Worm (Caenorhabditis elegans) whole organism, L4 larva: ENCODE data around the gene F21D5.5.

Source experiments
- F44E2.7 ChIP-seq: fragments of 200-800 bp; sonication (Bioruptor generic); IDR thresholded peaks from 2 replicates; pipeline ENCODE4 v2.1.2; 2022; ENCODE audit warnings: missing genetic modification characterization, missing compliant biosample characterization
- T26A8.4 ChIP-seq: fragments of 200-800 bp; sonication (Bioruptor generic); IDR thresholded peaks from 2 replicates; pipeline ENCODE4 v1.3.6; 2022; ENCODE audit warnings: missing genetic modification characterization, missing compliant biosample characterization
- Y105C5A.15 ChIP-seq: fragments of 200-800 bp; sonication (Bioruptor generic); IDR thresholded peaks from 2 replicates; pipeline ENCODE4 v1.3.6; 2022; ENCODE audit warnings: missing genetic modification characterization, missing compliant biosample characterization
- Y5F2A.4 ChIP-seq: fragments of 200-800 bp; sonication (Bioruptor generic); optimal IDR thresholded peaks from 2 replicates; lab custom pipeline; 2018; ENCODE audit warnings: mild to moderate bottlenecking, missing genetic modification characterization, missing compliant biosample characterization
- Y75B8A.6 ChIP-seq: fragments of 200-800 bp; sonication (Bioruptor generic); IDR thresholded peaks from 2 replicates; pipeline ENCODE4 v1.3.6; 2022; ENCODE audit warnings: missing genetic modification reagents, missing genetic modification characterization, missing compliant biosample characterization
- ZK337.2 ChIP-seq: fragments of 200-800 bp; sonication (Bioruptor generic); IDR thresholded peaks from 2 replicates; pipeline ENCODE4 v1.3.6; 2022; ENCODE audit warnings: missing genetic modification reagents, missing genetic modification characterization, missing compliant biosample characterization
- ZK546.5 ChIP-seq, 2 experiments: sonication (generic microtip); optimal IDR thresholded peaks; 2 replicates each; lab custom pipeline; 2017; ENCODE audit warnings: missing biosample characterization in 2 of 2, missing genetic modification characterization in 2 of 2
- aha-1 ChIP-seq: fragments of 150-350 bp; peaks from one replicate; lab custom pipeline; 2014; ENCODE audit warnings: missing biosample characterization, missing genetic modification characterization
- aly-2 ChIP-seq: sonication (generic microtip); optimal IDR thresholded peaks from 2 replicates; lab custom pipeline; 2018; ENCODE audit warnings: missing biosample characterization, missing genetic modification characterization
- ama-1 ChIP-seq: fragments of 150-350 bp; optimal IDR thresholded peaks from 2 replicates; lab custom pipeline; 2014; ENCODE audit warnings: inconsistent platforms, mixed read lengths
- attf-4 ChIP-seq: sonication (generic microtip); optimal IDR thresholded peaks from 3 replicates; lab custom pipeline; 2017; ENCODE audit warnings: missing biosample characterization, missing genetic modification characterization
- ceh-32 ChIP-seq: sonication (generic microtip); optimal IDR thresholded peaks from 2 replicates; lab custom pipeline; 2016; ENCODE audit warnings: mild to moderate bottlenecking, missing genetic modification characterization, missing compliant biosample characterization; ENCODE audit not compliant: poor library complexity
- ceh-62 ChIP-seq: sonication (generic microtip); optimal IDR thresholded peaks from 2 replicates; lab custom pipeline; 2017; ENCODE audit warnings: missing biosample characterization, missing genetic modification characterization
- ceh-82 ChIP-seq: sonication (generic microtip); optimal IDR thresholded peaks from 2 replicates; lab custom pipeline; 2017; ENCODE audit warnings: missing biosample characterization, missing genetic modification characterization
- cey-2 ChIP-seq: sonication (generic microtip); optimal IDR thresholded peaks from 3 replicates; lab custom pipeline; 2017; ENCODE audit warnings: missing genetic modification characterization, mild to moderate bottlenecking, missing compliant biosample characterization, antibody characterized with exemption, borderline replicate concordance; ENCODE audit not compliant: insufficient read depth
- daf-12 ChIP-seq: fragments of 150-350 bp; optimal IDR thresholded peaks from 2 replicates; lab custom pipeline; 2014; ENCODE audit warnings: missing biosample characterization, missing genetic modification reagents, missing genetic modification characterization
- daf-16 ChIP-seq, 3 experiments: sonication (generic microtip); optimal IDR thresholded peaks; 2 replicates each; lab custom pipeline; 2016 to 2017; ENCODE audit warnings: missing genetic modification characterization in 3 of 3, missing genetic modification reagents in 3 of 3, mild to moderate bottlenecking in 2 of 3, missing compliant biosample characterization in 2 of 3, missing biosample characterization in 1 of 3, moderate library complexity in 1 of 3
- dmd-6 ChIP-seq: fragments of 200-800 bp; sonication (Bioruptor generic); IDR thresholded peaks from 2 replicates; pipeline ENCODE4 v1.3.6; 2022; ENCODE audit warnings: missing genetic modification reagents, missing genetic modification characterization, missing compliant biosample characterization
- dmd-9 ChIP-seq: fragments of 200-800 bp; sonication (Bioruptor generic); IDR thresholded peaks from 2 replicates; pipeline ENCODE4 v1.3.6; 2022; ENCODE audit warnings: missing genetic modification reagents, missing genetic modification characterization, missing compliant biosample characterization
- dpl-1 ChIP-seq: fragments of 150-350 bp; optimal IDR thresholded peaks from 2 replicates; lab custom pipeline; 2014; ENCODE audit warnings: missing biosample characterization, missing genetic modification reagents, missing genetic modification characterization
- duxl-1 ChIP-seq: sonication (generic microtip); optimal IDR thresholded peaks from 2 replicates; lab custom pipeline; 2016; ENCODE audit warnings: mild to moderate bottlenecking, missing genetic modification characterization, moderate library complexity, missing compliant biosample characterization; ENCODE audit not compliant: poor library complexity
- dve-1 ChIP-seq: sonication (generic microtip); optimal IDR thresholded peaks from 2 replicates; lab custom pipeline; 2017; ENCODE audit warnings: antibody characterized with exemption, mild to moderate bottlenecking, missing genetic modification characterization, missing compliant biosample characterization; ENCODE audit not compliant: insufficient read depth
- egl-43 ChIP-seq: fragments of 200-800 bp; sonication (Bioruptor generic); IDR thresholded peaks from 2 replicates; pipeline ENCODE4 v1.3.6; 2022; ENCODE audit warnings: missing genetic modification reagents, missing genetic modification characterization, missing compliant biosample characterization
- fkh-10 ChIP-seq: fragments of 150-350 bp; optimal IDR thresholded peaks from 2 replicates; lab custom pipeline; 2014; ENCODE audit warnings: missing biosample characterization, missing genetic modification reagents, missing genetic modification characterization
- gei-8 ChIP-seq: fragments of 200-800 bp; sonication (Bioruptor generic); optimal IDR thresholded peaks from 2 replicates; lab custom pipeline; 2018; ENCODE audit warnings: mild to moderate bottlenecking, missing genetic modification characterization, missing compliant biosample characterization
- hlh-11 ChIP-seq: fragments of 200-800 bp; sonication (Bioruptor generic); optimal IDR thresholded peaks from 2 replicates; lab custom pipeline; 2018; ENCODE audit warnings: mild to moderate bottlenecking, missing genetic modification characterization, missing compliant biosample characterization
- hlh-30 ChIP-seq: sonication (generic microtip); optimal IDR thresholded peaks from 2 replicates; lab custom pipeline; 2017; ENCODE audit warnings: antibody characterized with exemption, mild to moderate bottlenecking, missing genetic modification characterization, missing compliant biosample characterization; ENCODE audit not compliant: insufficient read depth
- lim-7 ChIP-seq: fragments of 200-800 bp; sonication (Bioruptor generic); IDR thresholded peaks from 2 replicates; pipeline ENCODE4 v1.3.6; 2022; ENCODE audit warnings: missing genetic modification characterization, missing compliant biosample characterization
- madf-5 ChIP-seq, 2 experiments: fragments of 200-800 bp; sonication (Bioruptor generic); IDR thresholded peaks; 2 replicates each; pipeline ENCODE4 v1.3.6; 2022; ENCODE audit warnings: missing compliant biosample characterization in 2 of 2, missing genetic modification characterization in 2 of 2
- mes-2 ChIP-seq: sonication (generic microtip); optimal IDR thresholded peaks from 2 replicates; lab custom pipeline; 2016; ENCODE audit warnings: missing genotype, mild to moderate bottlenecking, missing genetic modification characterization, missing compliant biosample characterization; ENCODE audit not compliant: poor library complexity, severe bottlenecking
- mxl-2 ChIP-seq: fragments of 200-800 bp; sonication (Bioruptor generic); conservative IDR thresholded peaks from 2 replicates; pipeline ENCODE4 v1.3.6; 2022; ENCODE audit warnings: missing genetic modification reagents, missing genetic modification characterization, missing compliant biosample characterization
- mxl-3 ChIP-seq: fragments of 200-800 bp; sonication (Bioruptor generic); optimal IDR thresholded peaks from 2 replicates; lab custom pipeline; 2018; ENCODE audit warnings: mild to moderate bottlenecking, missing genetic modification characterization, missing compliant biosample characterization
- nhr-11 ChIP-seq: fragments of 150-350 bp; optimal IDR thresholded peaks from 2 replicates; lab custom pipeline; 2014; ENCODE audit warnings: missing biosample characterization, missing genetic modification characterization
- nhr-237 ChIP-seq: sonication (generic microtip); optimal IDR thresholded peaks from 2 replicates; lab custom pipeline; 2017; ENCODE audit warnings: missing biosample characterization, missing genetic modification characterization
- nhr-25 ChIP-seq: sonication (generic microtip); optimal IDR thresholded peaks from 2 replicates; lab custom pipeline; 2017; ENCODE audit warnings: missing genetic modification characterization, mild to moderate bottlenecking, missing compliant biosample characterization, antibody characterized with exemption, moderate library complexity, borderline replicate concordance; ENCODE audit not compliant: insufficient read depth
- nhr-42 ChIP-seq: fragments of 200-800 bp; sonication (Bioruptor generic); IDR thresholded peaks from 2 replicates; pipeline ENCODE4 v1.3.6; 2022; ENCODE audit warnings: missing genetic modification characterization, missing compliant biosample characterization
- nhr-6 ChIP-seq: fragments of 150-350 bp; optimal IDR thresholded peaks from 2 replicates; lab custom pipeline; 2014; ENCODE audit warnings: missing biosample characterization, missing genetic modification characterization
- pha-4 ChIP-seq, 2 experiments: fragments of 150-350 bp in 1 of 2; fragments of 200-800 bp in 1 of 2; sonication (Bioruptor generic) in 1 of 2; IDR thresholded peaks in 1 of 2; optimal IDR thresholded peaks in 1 of 2; 2 replicates each; pipeline versions ENCODE4 v1.3.6 to Lab custom; 2014 to 2022; ENCODE audit warnings: missing genetic modification characterization in 2 of 2, missing genetic modification reagents in 2 of 2, missing biosample characterization in 1 of 2, missing compliant biosample characterization in 1 of 2
- php-3 ChIP-seq: fragments of 200-800 bp; sonication (Bioruptor generic); IDR thresholded peaks from 2 replicates; pipeline ENCODE4 v1.3.6; 2022; ENCODE audit warnings: missing genetic modification reagents, missing genetic modification characterization, missing compliant biosample characterization
- saeg-2 ChIP-seq: fragments of 200-800 bp; sonication (Bioruptor generic); IDR thresholded peaks from 2 replicates; pipeline ENCODE4 v1.3.6; 2022; ENCODE audit warnings: missing genetic modification reagents, missing genetic modification characterization, missing compliant biosample characterization
- set-16 ChIP-seq: fragments of 200-800 bp; sonication (Bioruptor generic); IDR thresholded peaks from 2 replicates; pipeline ENCODE4 v1.3.6; 2022; ENCODE audit warnings: missing genetic modification reagents, missing genetic modification characterization, missing compliant biosample characterization
- skn-1 ChIP-seq: fragments of 150-350 bp; optimal IDR thresholded peaks from 2 replicates; lab custom pipeline; 2014; ENCODE audit warnings: missing biosample characterization, missing genetic modification characterization
- snpc-1.2 ChIP-seq: fragments of 200-800 bp; sonication (Bioruptor generic); IDR thresholded peaks from 2 replicates; pipeline ENCODE4 v1.3.6; 2022; ENCODE audit warnings: missing genetic modification reagents, missing genetic modification characterization, missing compliant biosample characterization
- snpc-4 ChIP-seq: fragments of 150-350 bp; optimal IDR thresholded peaks from 2 replicates; lab custom pipeline; 2014; ENCODE audit warnings: missing biosample characterization, missing genetic modification characterization
- unc-130 ChIP-seq: sonication (generic microtip); optimal IDR thresholded peaks from 2 replicates; lab custom pipeline; 2016; ENCODE audit warnings: missing genetic modification reagents, missing genetic modification characterization, missing compliant biosample characterization
- vab-7 ChIP-seq: fragments of 200-800 bp; sonication (Bioruptor generic); IDR thresholded peaks from 2 replicates; pipeline ENCODE4 v1.3.6; 2022; ENCODE audit warnings: missing genetic modification reagents, missing genetic modification characterization, missing compliant biosample characterization
- zag-1 ChIP-seq: fragments of 150-350 bp; optimal IDR thresholded peaks from 2 replicates; lab custom pipeline; 2014; ENCODE audit warnings: missing biosample characterization, missing genetic modification characterization
- zfp-2 ChIP-seq: sonication (generic microtip); optimal IDR thresholded peaks from 2 replicates; lab custom pipeline; 2016; ENCODE audit warnings: mild to moderate bottlenecking, missing genetic modification characterization, missing compliant biosample characterization
- ztf-11 ChIP-seq: fragments of 150-350 bp; optimal IDR thresholded peaks from 2 replicates; lab custom pipeline; 2014; ENCODE audit warnings: missing biosample characterization, missing genetic modification characterization

F21D5.5 gene

ce11 chrIV:8687605-8688191, 51.5 kb downstream of the F21D5.5 start, which contains the start of gene snrp-3:
Gene snrp-3 (minus strand): TSS chrIV:8687810.
- TF ChIP-seq zag-1 (tag; lab: Kevin White, UChicago) (no peak), fkh-10 (GFP tag; lab: Kevin White, UChicago) (peak; percentile 55), egl-43 (GFP tag; lab: Robert Waterston, UW) (no peak), nhr-237 (tag; lab: Kevin White, UChicago) (no peak), dmd-9 (no peak), aha-1 (tag; lab: Kevin White, UChicago) (peak; percentile 75), ZK337.2 (no peak), ZK546.5 (tag; optimal IDR thresholded peaks at IDR 0.05; lab: Kevin White, UChicago) (no peak), nhr-6 (tag; lab: Kevin White, UChicago) (peak; percentile 83), hlh-30 (peak; percentile 85), aly-2 (no peak), T26A8.4 (GFP tag; lab: Robert Waterston, UW) (no peak; the same call in 1 of the 2 replicates), ama-1 (peak; percentile 29), skn-1 (tag; lab: Kevin White, UChicago) (no peak), mxl-2 (GFP tag; lab: Robert Waterston, UW) (no peak), snpc-1.2 (GFP tag; lab: Robert Waterston, UW) (no peak), daf-12 (tag; lab: Kevin White, UChicago) (no peak), Y75B8A.6 (GFP tag; lab: Robert Waterston, UW) (no peak), unc-130 (GFP tag; lab: Kevin White, UChicago) (no peak), nhr-25 (tag; lab: Kevin White, UChicago) (peak; percentile 53), dmd-6 (GFP tag; lab: Robert Waterston, UW) (no peak), lim-7 (GFP tag; lab: Robert Waterston, UW) (no peak), attf-4 (no peak), zfp-2 (tag; lab: Kevin White, UChicago) (peak; percentile 3), pha-4 (GFP tag; IDR thresholded peaks at IDR 0.05; lab: Robert Waterston, UW) (0 out of 2 replicates have a peak, but pooled peaks have one; percentile 10), pha-4 (tag; optimal IDR thresholded peaks at IDR 0.05; lab: Kevin White, UChicago) (peak; percentile 57), madf-5 (GFP tag; IDR thresholded peaks at IDR 0.05; lab: Robert Waterston, UW) (no peak), nhr-42 (GFP tag; lab: Robert Waterston, UW) (peak; percentile 62; the same call in 1 of the 2 replicates), ceh-82 (tag; lab: Kevin White, UChicago) (no peak), ceh-62 (tag; lab: Kevin White, UChicago) (no peak), cey-2 (tag; lab: Kevin White, UChicago) (no peak), nhr-11 (tag; lab: Kevin White, UChicago) (peak; percentile 37), gei-8 (GFP tag; lab: Kevin White, UChicago) (no peak), duxl-1 (tag; lab: Kevin White, UChicago) (peak; percentile 80), ceh-32 (no peak), set-16 (GFP tag; lab: Robert Waterston, UW) (no peak), vab-7 (GFP tag; lab: Robert Waterston, UW) (no peak), F44E2.7 (GFP tag; lab: Robert Waterston, UW) (no peak), Y105C5A.15 (GFP tag; lab: Robert Waterston, UW) (no peak), php-3 (no peak), dpl-1 (GFP tag; lab: Kevin White, UChicago) (peak; percentile 96), ztf-11 (no peak), daf-16 (GFP tag; optimal IDR thresholded peaks at IDR 0.05; lab: Kevin White, UChicago) (peak in 1 of 2 experiments; percentile 48), daf-16 (tag; optimal IDR thresholded peaks at IDR 0.05; lab: Kevin White, UChicago) (peak; percentile 65), saeg-2 (GFP tag; lab: Robert Waterston, UW) (no peak), mes-2 (tag; lab: Kevin White, UChicago) (no peak), mxl-3 (GFP tag; lab: Kevin White, UChicago) (no peak), Y5F2A.4 (GFP tag; lab: Kevin White, UChicago) (no peak), dve-1 (tag; lab: Kevin White, UChicago) (peak; percentile 81), hlh-11 (tag; lab: Kevin White, UChicago) (no peak), snpc-4 (tag; lab: Kevin White, UChicago) (no peak)
